Worm (Caenorhabditis elegans): ENCODE results near the gene srz-100.

ce11 chrV:16685725-16686124, 46.0 kb upstream of the srz-100 start, which contains the start of gene srw-43:
- TF ChIP-seq snpc-4 (tag; optimal IDR thresholded peaks at IDR 0.05), result no peak
- TF ChIP-seq zag-1 (tag; optimal IDR thresholded peaks at IDR 0.05), result no peak
- TF ChIP-seq ceh-82 (tag; optimal IDR thresholded peaks at IDR 0.05), result no peak
- no peak for TF ChIP-seq elt-2 (tag; optimal IDR thresholded peaks at IDR 0.05)
- no peak for TF ChIP-seq unc-98 (GFP tag; IDR thresholded peaks at IDR 0.05)
- TF ChIP-seq unc-130 (tag; optimal IDR thresholded peaks at IDR 0.05), result no peak
- no peak for TF ChIP-seq unc-62 (GFP tag; optimal IDR thresholded peaks at IDR 0.05)
- no peak for TF ChIP-seq nhr-76 (tag; optimal IDR thresholded peaks at IDR 0.05)
- TF ChIP-seq C34B4.2 (tag; optimal IDR thresholded peaks at IDR 0.05), result no peak
